Fruit fly (Drosophila melanogaster) whole organism, prepupa: ENCODE results near the gene CG15022.

Experiments
- CG10669 ChIP-seq: fragments of 200-800 bp; sonication (Bioruptor generic); optimal IDR thresholded peaks from 3 replicates; lab custom pipeline; 2018; ENCODE audit warnings: missing biosample characterization, mild to moderate bottlenecking, missing genetic modification characterization, moderate library complexity
- CG8319 ChIP-seq: fragments of 200-800 bp; sonication (Bioruptor generic); optimal IDR thresholded peaks from 3 replicates; lab custom pipeline; 2016; ENCODE audit warnings: missing biosample characterization, missing genetic modification characterization
- Eip75B ChIP-seq: fragments of 200-800 bp; sonication (Bioruptor generic); optimal IDR thresholded peaks from 3 replicates; lab custom pipeline; 2016; ENCODE audit warnings: missing biosample characterization, missing genetic modification characterization
- Ets96B ChIP-seq: fragments of 200-800 bp; optimal IDR thresholded peaks from 2 replicates; lab custom pipeline; 2019; ENCODE audit warnings: missing biosample characterization, mild to moderate bottlenecking, missing genetic modification characterization, moderate library complexity
- Sox15 ChIP-seq: fragments of 200-800 bp; sonication (Bioruptor generic); optimal IDR thresholded peaks from 3 replicates; lab custom pipeline; 2016; ENCODE audit warnings: missing biosample characterization, missing genetic modification characterization
- dsx ChIP-seq: fragments of 200-800 bp; optimal IDR thresholded peaks from 3 replicates; lab custom pipeline; 2019; ENCODE audit warnings: missing biosample characterization, mild to moderate bottlenecking, missing genetic modification characterization, moderate library complexity; ENCODE audit not compliant: poor library complexity, severe bottlenecking
- ss ChIP-seq, 2 experiments: fragments of 200-800 bp; sonication (Bioruptor generic); optimal IDR thresholded peaks; 2 replicates in 1 of 2; 3 replicates in 1 of 2; lab custom pipeline; 2017 to 2018; ENCODE audit warnings: mild to moderate bottlenecking in 2 of 2, missing biosample characterization in 2 of 2, missing genetic modification characterization in 2 of 2, moderate library complexity in 1 of 2
- topi ChIP-seq: fragments of 200-800 bp; sonication (Bioruptor generic); optimal IDR thresholded peaks from 3 replicates; lab custom pipeline; 2016; ENCODE audit warnings: missing biosample characterization, missing genetic modification characterization

DNA sequence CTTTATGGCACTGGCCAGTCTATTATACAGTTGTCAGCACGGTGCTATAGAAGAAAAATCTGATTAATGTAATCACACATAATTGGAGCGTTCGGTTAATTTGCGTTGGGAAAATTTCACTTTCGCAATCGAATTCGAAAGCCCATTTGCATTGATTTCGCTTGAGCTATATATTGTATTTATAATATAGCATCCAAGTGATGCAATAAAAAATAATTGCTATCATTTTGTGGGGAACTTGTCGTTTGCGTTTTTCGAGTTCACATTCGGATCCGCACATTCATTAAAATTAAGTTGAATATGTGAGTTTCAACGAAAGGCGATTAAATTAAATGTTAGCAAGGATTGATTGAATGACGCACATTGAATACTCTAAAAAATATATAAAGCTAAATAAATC is 43.0 kb downstream of the CG15022 start:
- TF ChIP-seq ss (GFP tag; optimal IDR thresholded peaks at IDR 0.05; lab: Kevin White, UChicago) (no peak), topi (no peak), Ets96B (no peak), CG10669 (no peak), Eip75B (GFP tag; lab: Kevin White, UChicago) (no peak), Sox15 (no peak), CG8319 (GFP tag; lab: Kevin White, UChicago) (no peak), dsx (GFP tag; lab: Kevin White, UChicago) (no peak)
